Fruit fly (Drosophila melanogaster): ENCODE measurements around the gene CG8064.
A peak's percentile ranks its signal among the peaks of the same experiment; 100 is the strongest.

CG8064 gene

dm6 chr3R:18255281-18255680 is 28.2 kb upstream of the CG8064 start, which contains the start of the genes Ada2a, Polr2D, Tgs1 and moi (continued):
- no peak for TF ChIP-seq gcm2 (GFP tag; optimal IDR thresholded peaks at IDR 0.05)
- TF ChIP-seq ap (GFP tag; IDR thresholded peaks at IDR 0.05), result no peak
- peak; percentile 56 for TF ChIP-seq phol (tag; optimal IDR thresholded peaks at IDR 0.05)
- TF ChIP-seq CG8944 (GFP tag; optimal IDR thresholded peaks at IDR 0.05), result no peak
- TF ChIP-seq fd102C (GFP tag; optimal IDR thresholded peaks at IDR 0.05), result no peak
- TF ChIP-seq CG1603 (tag; optimal IDR thresholded peaks at IDR 0.05), result no peak
- TF ChIP-seq CG14710 (tag; optimal IDR thresholded peaks at IDR 0.05), result peak; percentile 15
- TF ChIP-seq lab (GFP tag; optimal IDR thresholded peaks at IDR 0.05), result no peak
- no peak for TF ChIP-seq CG10462 (GFP tag; optimal IDR thresholded peaks at IDR 0.05)
- TF ChIP-seq ken (GFP tag; IDR thresholded peaks at IDR 0.05), result no peak
- TF ChIP-seq CG6654 (GFP tag; optimal IDR thresholded peaks at IDR 0.05), result no peak
- no peak for TF ChIP-seq CG15011 (GFP tag; optimal IDR thresholded peaks at IDR 0.05)
- TF ChIP-seq odd (GFP tag; optimal IDR thresholded peaks at IDR 0.05), result no peak
- TF ChIP-seq CG11247 (GFP tag; IDR thresholded peaks at IDR 0.05), result no peak
- TF ChIP-seq CG9437 (GFP tag; optimal IDR thresholded peaks at IDR 0.05), result no peak
- TF ChIP-seq CG3163 (GFP tag; optimal IDR thresholded peaks at IDR 0.05), result no peak
- no peak for TF ChIP-seq slou (GFP tag; optimal IDR thresholded peaks at IDR 0.05)
- TF ChIP-seq CG10543 (GFP tag; optimal IDR thresholded peaks at IDR 0.05), result no peak
- TF ChIP-seq Dp (GFP tag; optimal IDR thresholded peaks at IDR 0.05), result peak; percentile 67
- TF ChIP-seq CG12155 (GFP tag; optimal IDR thresholded peaks at IDR 0.05), result no peak
- TF ChIP-seq CG16815 (GFP tag; optimal IDR thresholded peaks at IDR 0.05), result no peak
- TF ChIP-seq MBD-R2 (GFP tag; IDR thresholded peaks at IDR 0.05), result peak; percentile 96
- TF ChIP-seq otp (GFP tag; IDR thresholded peaks at IDR 0.05), result no peak
- no peak for TF ChIP-seq nerfin-2 (GFP tag; IDR thresholded peaks at IDR 0.05; ENCODE audit: partially characterized antibody)
- no peak for TF ChIP-seq CG10979 (tag; optimal IDR thresholded peaks at IDR 0.05)
- no peak for TF ChIP-seq CG10267 (tag; optimal IDR thresholded peaks at IDR 0.05)
- TF ChIP-seq CG17568 (GFP tag; optimal IDR thresholded peaks at IDR 0.05), result no peak
- TF ChIP-seq CG9817 (tag; optimal IDR thresholded peaks at IDR 0.05), result no peak
- TF ChIP-seq Meics (GFP tag; optimal IDR thresholded peaks at IDR 0.05), result no peak
- no peak for TF ChIP-seq pum (GFP tag; optimal IDR thresholded peaks at IDR 0.05)
- peak; percentile 78 for TF ChIP-seq MESR4 (GFP tag; optimal IDR thresholded peaks at IDR 0.05)
- TF ChIP-seq HLHmδ (GFP tag; optimal IDR thresholded peaks at IDR 0.05), result no peak
- no peak for TF ChIP-seq lola (GFP tag; optimal IDR thresholded peaks at IDR 0.05)
- TF ChIP-seq CG4404 (GFP tag; IDR thresholded peaks at IDR 0.05), result no peak
- peak; percentile 2 for TF ChIP-seq her (GFP tag; optimal IDR thresholded peaks at IDR 0.05)
- TF ChIP-seq CG7271 (tag; optimal IDR thresholded peaks at IDR 0.05), result no peak
- peak; percentile 84 for TF ChIP-seq amos (GFP tag; IDR thresholded peaks at IDR 0.05; ENCODE audit: partially characterized antibody)
- TF ChIP-seq HmgZ (tag; optimal IDR thresholded peaks at IDR 0.05), result peak; percentile 15
- TF ChIP-seq CG7928 (GFP tag; optimal IDR thresholded peaks at IDR 0.05), result no peak
- TF ChIP-seq BtbVII (GFP tag; optimal IDR thresholded peaks at IDR 0.05), result no peak
- TF ChIP-seq wor (GFP tag; IDR thresholded peaks at IDR 0.05), result no peak
- TF ChIP-seq Antp (GFP tag; optimal IDR thresholded peaks at IDR 0.05), result no peak
- TF ChIP-seq CG12942 (GFP tag; optimal IDR thresholded peaks at IDR 0.05), result no peak
- TF ChIP-seq klu (GFP tag; IDR thresholded peaks at IDR 0.05), result no peak
- no peak for TF ChIP-seq CG18262 (tag; optimal IDR thresholded peaks at IDR 0.05)
- no peak for TF ChIP-seq rib (GFP tag; IDR thresholded peaks at IDR 0.05)
- TF ChIP-seq gro (GFP tag; optimal IDR thresholded peaks at IDR 0.05), result peak; percentile 15
- TF ChIP-seq Scr (GFP tag; IDR thresholded peaks at IDR 0.05; ENCODE audit: partially characterized antibody), result peak; percentile 79
- TF ChIP-seq vvl (GFP tag; IDR thresholded peaks at IDR 0.05), result no peak
- no peak for TF ChIP-seq CG7372 (GFP tag; IDR thresholded peaks at IDR 0.05)
- TF ChIP-seq CG10274 (GFP tag; optimal IDR thresholded peaks at IDR 0.05), result no peak

All from whole organism, embryonic.